Worm (Caenorhabditis elegans) whole organism, mixed stage, embryonic: ENCODE data around the gene efk-1.
A peak's percentile ranks its signal among the peaks of the same experiment; 100 is the strongest.

ENCODE experiments used
- M03D4.4 ChIP-seq: sonication (generic microtip); optimal IDR thresholded peaks from 2 replicates; lab custom pipeline; 2017; ENCODE audit warnings: mild to moderate bottlenecking, missing genetic modification characterization, missing compliant biosample characterization
- bed-3 ChIP-seq: fragments of 200-800 bp; sonication (Bioruptor generic); optimal IDR thresholded peaks from 3 replicates; lab custom pipeline; 2018; ENCODE audit warnings: mild to moderate bottlenecking, missing genetic modification characterization, moderate library complexity, missing compliant biosample characterization
- blmp-1 ChIP-seq: fragments of 150-350 bp; optimal IDR thresholded peaks from 2 replicates; lab custom pipeline; 2014; ENCODE audit warnings: missing biosample characterization, missing genetic modification characterization
- ceh-39 ChIP-seq: fragments of 150-350 bp; optimal IDR thresholded peaks from 2 replicates; lab custom pipeline; 2014; ENCODE audit warnings: missing biosample characterization, missing genetic modification characterization
- ceh-43 ChIP-seq: fragments of 200-800 bp; sonication (Bioruptor generic); optimal IDR thresholded peaks from 2 replicates; lab custom pipeline; 2018; ENCODE audit warnings: mild to moderate bottlenecking, missing genetic modification characterization, moderate library complexity, missing compliant biosample characterization
- ceh-83 ChIP-seq: fragments of 200-800 bp; sonication (Bioruptor generic); optimal IDR thresholded peaks from 2 replicates; lab custom pipeline; 2018; ENCODE audit warnings: mild to moderate bottlenecking, missing genetic modification characterization, missing compliant biosample characterization
- ces-1 ChIP-seq: fragments of 150-350 bp; optimal IDR thresholded peaks from 2 replicates; lab custom pipeline; 2014; ENCODE audit warnings: missing biosample characterization, missing genetic modification reagents, missing genetic modification characterization
- cnd-1 ChIP-seq: fragments of 200-800 bp; sonication (Bioruptor generic); optimal IDR thresholded peaks from 2 replicates; lab custom pipeline; 2018; ENCODE audit warnings: mild to moderate bottlenecking, missing genetic modification characterization, missing compliant biosample characterization
- drap-1 ChIP-seq: fragments of 200-800 bp; sonication (Bioruptor generic); optimal IDR thresholded peaks from 3 replicates; lab custom pipeline; 2018; ENCODE audit warnings: mild to moderate bottlenecking, missing genetic modification characterization, missing compliant biosample characterization
- elt-1 ChIP-seq: sonication (generic microtip); optimal IDR thresholded peaks from 2 replicates; lab custom pipeline; 2017; ENCODE audit warnings: missing genetic modification characterization, mild to moderate bottlenecking, missing compliant biosample characterization, antibody characterized with exemption, moderate library complexity, borderline replicate concordance; ENCODE audit not compliant: insufficient read depth
- elt-3 ChIP-seq: fragments of 150-350 bp; optimal IDR thresholded peaks from 2 replicates; lab custom pipeline; 2014; ENCODE audit warnings: missing biosample characterization, missing genetic modification characterization
- flh-1 ChIP-seq: fragments of 200-800 bp; sonication (Bioruptor generic); optimal IDR thresholded peaks from 2 replicates; lab custom pipeline; 2018; ENCODE audit warnings: mild to moderate bottlenecking, missing genetic modification characterization, moderate library complexity, missing compliant biosample characterization
- ham-2 ChIP-seq: fragments of 200-800 bp; sonication (Bioruptor generic); optimal IDR thresholded peaks from 2 replicates; lab custom pipeline; 2018; ENCODE audit warnings: mild to moderate bottlenecking, missing genetic modification characterization, missing compliant biosample characterization
- hlh-1 ChIP-seq: fragments of 150-350 bp; optimal IDR thresholded peaks from 2 replicates; lab custom pipeline; 2014; ENCODE audit warnings: missing biosample characterization, missing genetic modification reagents, missing genetic modification characterization
- lin-13 ChIP-seq: fragments of 150-350 bp; optimal IDR thresholded peaks from 2 replicates; lab custom pipeline; 2014; ENCODE audit warnings: missing biosample characterization, missing genetic modification characterization
- lin-32 ChIP-seq: fragments of 200-800 bp; sonication (Bioruptor generic); optimal IDR thresholded peaks from 2 replicates; lab custom pipeline; 2018; ENCODE audit warnings: mild to moderate bottlenecking, missing genetic modification characterization, missing compliant biosample characterization
- lsy-2 ChIP-seq: fragments of 150-350 bp; optimal IDR thresholded peaks from 2 replicates; lab custom pipeline; 2014; ENCODE audit warnings: missing biosample characterization, missing genetic modification characterization
- mab-5 ChIP-seq: fragments of 150-350 bp; optimal IDR thresholded peaks from 2 replicates; lab custom pipeline; 2014; ENCODE audit warnings: missing biosample characterization, missing genetic modification characterization
- mep-1 ChIP-seq: fragments of 150-350 bp; optimal IDR thresholded peaks from 2 replicates; lab custom pipeline; 2017; ENCODE audit warnings: missing biosample characterization, missing genetic modification reagents, missing genetic modification characterization, inconsistent platforms
- mls-2 ChIP-seq: sonication (generic microtip); optimal IDR thresholded peaks from 2 replicates; lab custom pipeline; 2016; ENCODE audit warnings: mild to moderate bottlenecking, missing genetic modification characterization, moderate library complexity, missing compliant biosample characterization
- nhr-12 ChIP-seq: fragments of 150-350 bp; optimal IDR thresholded peaks from 2 replicates; lab custom pipeline; 2014; ENCODE audit warnings: missing biosample characterization, missing genetic modification characterization
- nhr-2 ChIP-seq: fragments of 150-350 bp; optimal IDR thresholded peaks from 2 replicates; lab custom pipeline; 2014; ENCODE audit warnings: missing biosample characterization, missing genetic modification characterization
- nhr-28 ChIP-seq: fragments of 150-350 bp; optimal IDR thresholded peaks from 2 replicates; lab custom pipeline; 2014; ENCODE audit warnings: missing biosample characterization, missing genetic modification characterization
- nhr-76 ChIP-seq: sonication (generic microtip); optimal IDR thresholded peaks from 2 replicates; lab custom pipeline; 2017; ENCODE audit warnings: missing biosample characterization, missing genetic modification characterization
- pha-4 ChIP-seq: fragments of 150-350 bp; optimal IDR thresholded peaks from 2 replicates; lab custom pipeline; 2018; ENCODE audit warnings: missing biosample characterization, missing genetic modification reagents, missing genetic modification characterization
- snpc-4 ChIP-seq: fragments of 150-350 bp; optimal IDR thresholded peaks from 2 replicates; lab custom pipeline; 2014; ENCODE audit warnings: missing biosample characterization, missing genetic modification characterization
- sptf-1 ChIP-seq: sonication (generic microtip); optimal IDR thresholded peaks from 2 replicates; lab custom pipeline; 2017; ENCODE audit warnings: mild to moderate bottlenecking, missing genetic modification characterization, moderate library complexity, missing compliant biosample characterization
- tbx-8 ChIP-seq: fragments of 200-800 bp; sonication (Bioruptor generic); optimal IDR thresholded peaks from 2 replicates; lab custom pipeline; 2018; ENCODE audit warnings: mild to moderate bottlenecking, missing genetic modification characterization, moderate library complexity, missing compliant biosample characterization
- unc-120 ChIP-seq: sonication (generic microtip); optimal IDR thresholded peaks from 2 replicates; lab custom pipeline; 2017; ENCODE audit warnings: missing genetic modification characterization, missing compliant biosample characterization; ENCODE audit not compliant: poor library complexity, severe bottlenecking
- unc-39 ChIP-seq: fragments of 150-350 bp; optimal IDR thresholded peaks from 2 replicates; lab custom pipeline; 2014; ENCODE audit warnings: missing biosample characterization, missing genetic modification characterization
- unc-62 ChIP-seq: fragments of 150-350 bp; optimal IDR thresholded peaks from 2 replicates; lab custom pipeline; 2014; ENCODE audit warnings: missing biosample characterization, missing genetic modification reagents, missing genetic modification characterization
- zip-8 ChIP-seq: fragments of 150-350 bp; optimal IDR thresholded peaks from 2 replicates; lab custom pipeline; 2014; ENCODE audit warnings: missing biosample characterization, missing genetic modification characterization
- ztf-11 ChIP-seq: fragments of 150-350 bp; optimal IDR thresholded peaks from 2 replicates; lab custom pipeline; 2014; ENCODE audit warnings: missing biosample characterization, missing genetic modification characterization

Gene efk-1

DNA sequence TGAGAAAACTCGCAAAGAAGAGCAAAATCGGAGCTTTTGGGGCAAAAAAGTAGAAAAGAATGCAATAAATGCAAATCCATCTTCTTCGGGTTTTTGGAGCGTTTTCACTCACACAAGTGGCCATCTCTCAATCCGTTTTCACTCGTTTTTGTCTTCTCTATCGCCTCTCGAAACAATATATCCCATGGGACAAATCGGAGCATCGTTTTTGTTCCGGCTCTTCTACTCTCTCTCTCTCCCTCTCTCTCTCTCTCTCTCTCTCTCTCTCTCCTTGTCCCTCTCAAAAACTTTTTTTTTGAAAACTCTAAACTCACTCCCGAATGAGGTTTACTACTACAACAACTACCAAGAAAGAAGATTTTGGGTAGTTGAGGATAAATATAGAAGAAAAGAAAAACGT lies 26.8 kb downstream of the efk-1 start:
- TF ChIP-seq unc-39 (tag; lab: Kevin White, UChicago) (no peak), cnd-1 (tag; lab: Kevin White, UChicago) (no peak), hlh-1 (no peak), lin-13 (no peak), ceh-83 (GFP tag; lab: Kevin White, UChicago) (no peak), mep-1 (tag; lab: Kevin White, UChicago) (no peak), drap-1 (no peak), lsy-2 (tag; lab: Kevin White, UChicago) (no peak), mls-2 (tag; lab: Kevin White, UChicago) (no peak)

DNA sequence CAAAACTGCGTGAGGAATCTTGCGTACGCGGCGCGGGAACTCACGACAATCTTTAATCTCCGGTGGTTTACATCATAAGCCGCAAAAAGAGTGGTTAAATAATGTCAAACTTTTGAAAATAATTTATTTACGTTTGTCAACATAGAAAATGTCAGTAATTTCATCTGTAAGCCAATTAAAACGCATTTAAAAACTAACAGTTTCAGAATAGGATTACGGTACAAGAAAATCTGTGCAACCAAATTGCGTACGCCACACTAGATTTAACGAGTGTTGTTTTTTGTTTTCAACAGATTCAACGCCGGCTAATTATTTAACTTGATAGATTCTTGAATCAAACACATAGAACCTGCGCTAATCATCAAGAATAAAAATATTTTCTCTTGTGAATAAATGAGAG lies 27.5 kb downstream of the efk-1 start:
- TF ChIP-seq zip-8 (tag; lab: Kevin White, UChicago) (no peak), pha-4 (tag; lab: Kevin White, UChicago) (no peak), mab-5 (tag; lab: Kevin White, UChicago) (no peak), hlh-1 (no peak), unc-62 (no peak), drap-1 (no peak), lin-32 (GFP tag; lab: Kevin White, UChicago) (no peak), lin-13 (no peak), snpc-4 (tag; lab: Kevin White, UChicago) (no peak), lsy-2 (tag; lab: Kevin White, UChicago) (no peak), flh-1 (GFP tag; lab: Kevin White, UChicago) (no peak), blmp-1 (tag; lab: Kevin White, UChicago) (no peak), nhr-76 (tag; lab: Kevin White, UChicago) (no peak), ztf-11 (tag; lab: Kevin White, UChicago) (no peak), M03D4.4 (tag; lab: Kevin White, UChicago) (no peak), mls-2 (tag; lab: Kevin White, UChicago) (no peak)

DNA sequence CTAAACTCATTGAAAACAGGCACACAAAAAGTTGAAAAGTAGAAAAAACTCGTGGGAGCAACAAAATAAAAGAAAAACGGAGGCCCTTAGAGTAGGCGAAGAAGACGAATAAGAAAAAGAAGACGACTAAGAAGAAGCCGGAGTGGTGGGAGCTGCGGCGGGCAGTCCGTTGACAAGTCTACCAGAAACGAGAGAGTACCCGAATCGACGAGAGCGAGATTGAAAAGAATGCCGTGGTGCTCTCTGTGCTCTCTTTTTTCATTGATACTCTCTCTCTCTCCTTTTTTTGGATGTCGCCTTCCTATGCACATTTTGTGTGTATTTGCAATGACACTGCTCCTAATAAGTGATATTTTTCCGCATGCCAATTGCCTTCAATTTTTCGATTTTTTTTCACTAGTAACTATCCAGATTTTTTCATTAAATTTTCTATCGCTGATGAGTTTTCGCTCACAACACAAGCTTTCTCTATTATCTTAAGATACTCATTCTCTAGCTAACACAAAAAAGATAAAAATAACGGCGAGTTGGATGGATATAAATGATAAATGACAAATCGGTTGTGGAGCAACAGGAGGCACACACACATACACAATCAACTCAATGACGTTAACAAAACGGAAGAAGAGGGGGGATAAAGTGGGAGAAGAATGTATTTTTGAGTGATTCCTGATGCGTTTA lies 28.3 kb downstream of the efk-1 start:
- peak; percentile 30 for TF ChIP-seq ces-1 (GFP tag; lab: Kevin White, UChicago)
- no peak for TF ChIP-seq lin-32 (GFP tag; lab: Kevin White, UChicago)
- peak; percentile 12 for TF ChIP-seq unc-120 (tag; lab: Kevin White, UChicago)

DNA sequence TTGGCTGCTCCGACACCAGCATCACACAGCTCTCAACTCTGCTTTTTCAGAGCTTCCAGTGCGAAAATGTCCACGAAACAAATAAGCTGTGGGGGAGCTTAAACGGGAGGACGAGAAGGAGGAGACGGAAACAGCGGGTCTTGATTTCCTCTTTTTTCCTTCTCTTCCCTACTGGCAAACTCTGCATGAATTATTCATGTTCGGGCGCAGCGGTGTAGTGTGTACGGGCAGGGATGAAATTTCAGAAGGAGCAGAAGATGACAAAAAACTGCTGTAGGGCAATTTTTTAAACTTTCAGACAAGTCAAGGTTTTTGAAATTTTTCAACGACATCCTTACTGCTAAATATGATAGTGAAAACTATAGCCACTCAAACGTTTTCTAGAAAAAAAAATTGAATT lies 29.0 kb downstream of the efk-1 start:
- TF ChIP-seq ceh-39 (tag; lab: Kevin White, UChicago) (no peak), unc-39 (tag; lab: Kevin White, UChicago) (no peak), blmp-1 (tag; lab: Kevin White, UChicago) (no peak), bed-3 (GFP tag; lab: Kevin White, UChicago) (no peak), mls-2 (tag; lab: Kevin White, UChicago) (no peak), tbx-8 (GFP tag; lab: Kevin White, UChicago) (no peak), nhr-2 (no peak), flh-1 (GFP tag; lab: Kevin White, UChicago) (no peak), lin-32 (GFP tag; lab: Kevin White, UChicago) (no peak), nhr-12 (tag; lab: Kevin White, UChicago) (no peak), elt-1 (tag; lab: Kevin White, UChicago) (no peak), mep-1 (tag; lab: Kevin White, UChicago) (no peak), sptf-1 (no peak), elt-3 (tag; lab: Kevin White, UChicago) (no peak), lin-13 (no peak), mab-5 (tag; lab: Kevin White, UChicago) (no peak), M03D4.4 (tag; lab: Kevin White, UChicago) (no peak), ceh-43 (GFP tag; lab: Kevin White, UChicago) (no peak), cnd-1 (tag; lab: Kevin White, UChicago) (no peak)

DNA sequence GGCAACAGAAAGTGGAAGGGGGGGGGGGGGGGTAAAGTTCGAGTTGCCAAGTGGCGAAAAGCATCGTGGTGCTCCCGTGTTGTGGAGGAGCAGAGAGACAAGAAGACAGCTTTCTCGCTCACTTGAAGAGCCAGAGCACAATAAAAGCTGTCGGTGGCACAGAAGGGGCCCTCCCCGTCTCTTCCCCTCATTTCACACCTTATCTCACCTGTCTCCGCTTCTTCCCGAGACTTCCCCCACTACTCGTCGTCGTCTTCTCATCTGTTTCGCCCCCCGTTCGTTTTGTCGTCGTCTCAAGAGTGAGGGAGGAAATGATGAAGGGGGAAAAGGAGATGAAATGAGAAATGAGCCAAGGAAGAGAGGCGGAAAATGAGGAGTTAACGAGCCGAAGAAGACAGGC lies 29.9 kb downstream of the efk-1 start:
- TF ChIP-seq mab-5 (tag; lab: Kevin White, UChicago), result no peak
- TF ChIP-seq M03D4.4 (tag; lab: Kevin White, UChicago), result peak; percentile 43
- TF ChIP-seq ceh-39 (tag; lab: Kevin White, UChicago), result no peak
- TF ChIP-seq sptf-1, result peak; percentile 2
- no peak for TF ChIP-seq nhr-2
- TF ChIP-seq drap-1, result no peak
- TF ChIP-seq ham-2 (GFP tag; lab: Kevin White, UChicago), result no peak
- TF ChIP-seq cnd-1 (tag; lab: Kevin White, UChicago), result peak; percentile 15
- TF ChIP-seq ces-1 (GFP tag; lab: Kevin White, UChicago), result peak; percentile 21
- peak; percentile 72 for TF ChIP-seq hlh-1
- peak; percentile 86 for TF ChIP-seq unc-62
- no peak for TF ChIP-seq tbx-8 (GFP tag; lab: Kevin White, UChicago)
- TF ChIP-seq blmp-1 (tag; lab: Kevin White, UChicago), result no peak
- no peak for TF ChIP-seq nhr-76 (tag; lab: Kevin White, UChicago)
- no peak for TF ChIP-seq unc-39 (tag; lab: Kevin White, UChicago)
- TF ChIP-seq nhr-28 (tag; lab: Kevin White, UChicago), result no peak
- TF ChIP-seq lin-13, result no peak
- TF ChIP-seq snpc-4 (tag; lab: Kevin White, UChicago), result no peak
- TF ChIP-seq mep-1 (tag; lab: Kevin White, UChicago), result no peak
- TF ChIP-seq mls-2 (tag; lab: Kevin White, UChicago), result peak; percentile 4
- TF ChIP-seq nhr-12 (tag; lab: Kevin White, UChicago), result no peak
- TF ChIP-seq unc-120 (tag; lab: Kevin White, UChicago), result peak; percentile 91
